Worm (Caenorhabditis elegans): ENCODE data around the gene acr-7.

- no peak for TF ChIP-seq klf-2 (GFP tag; conservative IDR thresholded peaks at IDR 0.05)
- TF ChIP-seq cog-1 (tag; optimal IDR thresholded peaks at IDR 0.05) = no peak
- TF ChIP-seq T22C8.4 (GFP tag; IDR thresholded peaks at IDR 0.05) = no peak
- TF ChIP-seq flt-1 (GFP tag; IDR thresholded peaks at IDR 0.05) = no peak
Measured at ce11 chrII:7877744-7878468, 28.3 kb upstream of the acr-7 start, which contains the start of gene T01H3.2.
